Fruit fly (Drosophila melanogaster) whole organism, embryonic: ENCODE results near the gene Arl8.

ENCODE experiments used
- Atf3 ChIP-seq: fragments of 200-800 bp; sonication (Bioruptor generic); optimal IDR thresholded peaks from 3 replicates; lab custom pipeline; 2016; ENCODE audit warnings: missing biosample characterization, missing genetic modification characterization
- BtbVII ChIP-seq: fragments of 200-800 bp; sonication (Bioruptor generic); optimal IDR thresholded peaks from 3 replicates; lab custom pipeline; 2017; ENCODE audit warnings: missing biosample characterization, mild to moderate bottlenecking, missing genetic modification characterization
- Bteb2 ChIP-seq: fragments of 200-800 bp; sonication (Bioruptor generic); optimal IDR thresholded peaks from 2 replicates; lab custom pipeline; 2016; ENCODE audit warnings: missing biosample characterization, missing genetic modification characterization
- CG10209 ChIP-seq: fragments of 200-800 bp; sonication (Bioruptor generic); optimal IDR thresholded peaks from 3 replicates; lab custom pipeline; 2017; ENCODE audit warnings: missing biosample characterization, mild to moderate bottlenecking, missing genetic modification characterization, missing genetic modification reagents
- CG11398 ChIP-seq: fragments of 200-800 bp; sonication (Bioruptor generic); optimal IDR thresholded peaks from 2 replicates; lab custom pipeline; 2016; ENCODE audit warnings: missing biosample characterization, missing genetic modification characterization
- CG12071 ChIP-seq: fragments of 200-800 bp; sonication (Bioruptor generic); optimal IDR thresholded peaks from 3 replicates; lab custom pipeline; 2018; ENCODE audit warnings: missing biosample characterization, mild to moderate bottlenecking, missing genetic modification characterization
- CG12104 ChIP-seq: fragments of 200-800 bp; sonication (Bioruptor generic); optimal IDR thresholded peaks from 3 replicates; lab custom pipeline; 2016; ENCODE audit warnings: missing biosample characterization, missing genetic modification characterization
- CG12219 ChIP-seq: fragments of 200-800 bp; sonication (Bioruptor generic); optimal IDR thresholded peaks from 3 replicates; lab custom pipeline; 2018; ENCODE audit warnings: missing biosample characterization, mild to moderate bottlenecking, missing genetic modification characterization
- CG14014 ChIP-seq: fragments of 200-800 bp; sonication (Bioruptor generic); IDR thresholded peaks from 2 replicates; pipeline ENCODE4 v1.3.6; 2022; ENCODE audit warnings: missing biosample characterization, missing genetic modification characterization
- CG15073 ChIP-seq: fragments of 200-800 bp; sonication (Bioruptor generic); optimal IDR thresholded peaks from 2 replicates; lab custom pipeline; 2016; ENCODE audit warnings: missing biosample characterization, missing genetic modification characterization
- CG16779 ChIP-seq: fragments of 200-800 bp; sonication (Bioruptor generic); IDR thresholded peaks from 2 replicates; pipeline ENCODE4 v1.3.6; 2022; ENCODE audit warnings: missing biosample characterization, missing genetic modification characterization
- CG17802 ChIP-seq: fragments of 200-800 bp; sonication (Bioruptor generic); optimal IDR thresholded peaks from 2 replicates; lab custom pipeline; 2018; ENCODE audit warnings: missing biosample characterization, mild to moderate bottlenecking, missing genetic modification characterization, moderate library complexity
- CG1792 ChIP-seq: fragments of 200-800 bp; sonication (Bioruptor generic); optimal IDR thresholded peaks from 2 replicates; lab custom pipeline; 2016; ENCODE audit warnings: missing biosample characterization, missing genetic modification characterization
- CG30431 ChIP-seq: fragments of 200-800 bp; sonication (Bioruptor generic); optimal IDR thresholded peaks from 2 replicates; lab custom pipeline; 2017; ENCODE audit warnings: missing biosample characterization, missing genetic modification characterization
- CG3838 ChIP-seq: fragments of 200-800 bp; sonication (Bioruptor generic); optimal IDR thresholded peaks from 3 replicates; lab custom pipeline; 2016; ENCODE audit warnings: missing biosample characterization, missing genetic modification characterization
- CG5245 ChIP-seq: fragments of 200-800 bp; sonication (Bioruptor generic); optimal IDR thresholded peaks from 3 replicates; lab custom pipeline; 2016; ENCODE audit warnings: missing biosample characterization, missing genetic modification characterization
- CG5953 ChIP-seq: fragments of 200-800 bp; sonication (Bioruptor generic); IDR thresholded peaks from 2 replicates; pipeline ENCODE4 v1.3.6; 2022; ENCODE audit warnings: missing biosample characterization, missing genetic modification characterization
- CG6254 ChIP-seq: fragments of 200-800 bp; sonication (Bioruptor generic); optimal IDR thresholded peaks from 3 replicates; lab custom pipeline; 2017; ENCODE audit warnings: mild to moderate bottlenecking, missing biosample characterization, missing genetic modification reagents, missing genetic modification characterization
- CG6765 ChIP-seq: fragments of 200-800 bp; sonication (Bioruptor generic); optimal IDR thresholded peaks from 3 replicates; lab custom pipeline; 2017; ENCODE audit warnings: missing biosample characterization, mild to moderate bottlenecking, missing genetic modification characterization
- CG9797 ChIP-seq: fragments of 200-800 bp; sonication (Bioruptor generic); optimal IDR thresholded peaks from 3 replicates; lab custom pipeline; 2018; ENCODE audit warnings: missing biosample characterization, mild to moderate bottlenecking, missing genetic modification characterization
- CHES-1-like ChIP-seq: fragments of 200-800 bp; sonication (Bioruptor generic); optimal IDR thresholded peaks from 2 replicates; lab custom pipeline; 2016; ENCODE audit warnings: missing biosample characterization, missing genetic modification characterization
- D19A ChIP-seq: fragments of 200-800 bp; optimal IDR thresholded peaks from 3 replicates; lab custom pipeline; 2019; ENCODE audit warnings: missing biosample characterization, mild to moderate bottlenecking, missing genetic modification characterization, moderate library complexity
- Dip2 ChIP-seq: fragments of 200-800 bp; sonication (Bioruptor generic); IDR thresholded peaks from 2 replicates; pipeline ENCODE4 v1.3.6; 2022; ENCODE audit warnings: missing biosample characterization, missing genetic modification characterization
- Dref ChIP-seq: fragments of 200-800 bp; sonication (Bioruptor generic); IDR thresholded peaks from 2 replicates; pipeline ENCODE4 v1.3.6; 2022; ENCODE audit warnings: missing biosample characterization, missing genetic modification characterization
- GATAe ChIP-seq: fragments of 200-800 bp; sonication (Bioruptor generic); conservative IDR thresholded peaks from 2 replicates; pipeline ENCODE4 v1.3.6; 2022; ENCODE audit warnings: missing biosample characterization, missing genetic modification characterization
- HmgZ ChIP-seq: fragments of 200-800 bp; sonication (Bioruptor generic); optimal IDR thresholded peaks from 2 replicates; lab custom pipeline; 2018; ENCODE audit warnings: missing biosample characterization, mild to moderate bottlenecking, missing genetic modification characterization
- Hmr ChIP-seq: fragments of 200-800 bp; sonication (Bioruptor generic); optimal IDR thresholded peaks from 3 replicates; lab custom pipeline; 2017; ENCODE audit warnings: mild to moderate bottlenecking, missing biosample characterization, missing genetic modification reagents, missing genetic modification characterization
- Jarid2 ChIP-seq: fragments of 200-800 bp; sonication (Bioruptor generic); optimal IDR thresholded peaks from 3 replicates; lab custom pipeline; 2017; ENCODE audit warnings: mild to moderate bottlenecking, missing biosample characterization, missing genetic modification reagents, missing genetic modification characterization
- MESR4 ChIP-seq: fragments of 200-800 bp; sonication (Bioruptor generic); optimal IDR thresholded peaks from 2 replicates; lab custom pipeline; 2018; ENCODE audit warnings: missing biosample characterization, mild to moderate bottlenecking, missing genetic modification characterization, moderate library complexity
- NfI ChIP-seq: fragments of 200-800 bp; sonication (Bioruptor generic); optimal IDR thresholded peaks from 3 replicates; lab custom pipeline; 2018; ENCODE audit warnings: missing biosample characterization, mild to moderate bottlenecking, missing genetic modification characterization, moderate library complexity
- Optix ChIP-seq: fragments of 200-800 bp; sonication (Bioruptor generic); IDR thresholded peaks from 3 replicates; pipeline ENCODE4 v1.3.6; 2022; ENCODE audit warnings: missing biosample characterization, missing genetic modification characterization
- Pdp1 ChIP-seq, 2 experiments: fragments of 200-800 bp; sonication (Bioruptor generic); optimal IDR thresholded peaks; 3 replicates each; lab custom pipeline; 2016; ENCODE audit warnings: missing biosample characterization in 2 of 2, missing genetic modification characterization in 2 of 2, mild to moderate bottlenecking in 1 of 2, moderate library complexity in 1 of 2
- Scr ChIP-seq: fragments of 200-800 bp; sonication (Bioruptor generic); IDR thresholded peaks from 2 replicates; pipeline ENCODE4 v1.3.6; 2022; ENCODE audit warnings: missing biosample characterization, missing genetic modification characterization; ENCODE audit not compliant: partially characterized antibody
- Sin3A ChIP-seq: fragments of >200 bp; optimal IDR thresholded peaks from 2 replicates; lab custom pipeline; 2018
- Tbp ChIP-seq: fragments of >200 bp; optimal IDR thresholded peaks from 2 replicates; lab custom pipeline; 2018; ENCODE audit warnings: missing biosample characterization, missing genetic modification characterization
- Xbp1 ChIP-seq: fragments of 200-800 bp; sonication (Bioruptor generic); optimal IDR thresholded peaks from 3 replicates; lab custom pipeline; 2016; ENCODE audit warnings: missing biosample characterization, mild to moderate bottlenecking, missing genetic modification characterization
- ato ChIP-seq: fragments of 200-800 bp; sonication (Bioruptor generic); IDR thresholded peaks from 2 replicates; pipeline ENCODE4 v1.3.6; 2022; ENCODE audit warnings: missing biosample characterization, missing genetic modification characterization; ENCODE audit not compliant: partially characterized antibody
- bab2 ChIP-seq: fragments of 200-800 bp; sonication (Bioruptor generic); optimal IDR thresholded peaks from 2 replicates; lab custom pipeline; 2016; ENCODE audit warnings: missing biosample characterization, missing genetic modification characterization
- danr ChIP-seq: fragments of 200-800 bp; sonication (Bioruptor generic); IDR thresholded peaks from 2 replicates; pipeline ENCODE4 v1.3.6; 2022; ENCODE audit warnings: missing biosample characterization, missing genetic modification characterization
- exex ChIP-seq: fragments of 200-800 bp; sonication (Bioruptor generic); optimal IDR thresholded peaks from 4 replicates; lab custom pipeline; 2018; ENCODE audit warnings: missing biosample characterization, mild to moderate bottlenecking, missing genetic modification characterization, moderate library complexity
- eyg ChIP-seq: fragments of 200-800 bp; sonication (Bioruptor generic); optimal IDR thresholded peaks from 3 replicates; lab custom pipeline; 2016; ENCODE audit warnings: missing biosample characterization, missing genetic modification characterization
- gce ChIP-seq: fragments of 200-800 bp; sonication (Bioruptor generic); IDR thresholded peaks from 3 replicates; pipeline ENCODE4 v1.3.6; 2022; ENCODE audit warnings: missing biosample characterization, missing genetic modification characterization
- hbn ChIP-seq: fragments of 200-800 bp; sonication (Bioruptor generic); IDR thresholded peaks from 2 replicates; pipeline ENCODE4 v1.3.6; 2022; ENCODE audit warnings: missing biosample characterization, missing genetic modification characterization; ENCODE audit not compliant: partially characterized antibody
- lola ChIP-seq, 3 experiments: fragments of >200 bp in 2 of 3; fragments of 200-800 bp in 1 of 3; sonication (Bioruptor generic) in 1 of 3; optimal IDR thresholded peaks; 2 replicates each; lab custom pipeline; 2017 to 2019; ENCODE audit warnings: missing biosample characterization in 3 of 3, missing genetic modification characterization in 3 of 3, mild to moderate bottlenecking in 1 of 3, moderate library complexity in 1 of 3
- sisA ChIP-seq: fragments of 200-800 bp; sonication (Bioruptor generic); IDR thresholded peaks from 2 replicates; pipeline ENCODE4 v1.3.6; 2022; ENCODE audit warnings: missing biosample characterization, missing genetic modification characterization
- sna ChIP-seq: fragments of 200-800 bp; sonication (Bioruptor generic); IDR thresholded peaks from 2 replicates; pipeline ENCODE4 v1.3.6; 2022; ENCODE audit warnings: missing biosample characterization, missing genetic modification characterization; ENCODE audit not compliant: partially characterized antibody
- unpg ChIP-seq: fragments of 200-800 bp; sonication (Bioruptor generic); optimal IDR thresholded peaks from 3 replicates; lab custom pipeline; 2018; ENCODE audit warnings: missing biosample characterization, mild to moderate bottlenecking, missing genetic modification characterization, moderate library complexity
- vnd ChIP-seq: fragments of 200-800 bp; sonication (Bioruptor generic); IDR thresholded peaks from 3 replicates; pipeline ENCODE4 v1.3.6; 2022; ENCODE audit warnings: missing biosample characterization, missing genetic modification characterization; ENCODE audit not compliant: partially characterized antibody
- wor ChIP-seq: fragments of 200-800 bp; sonication (Bioruptor generic); IDR thresholded peaks from 2 replicates; pipeline ENCODE4 v1.3.6; 2022; ENCODE audit warnings: missing biosample characterization, missing genetic modification characterization
- zf30C ChIP-seq: fragments of 200-800 bp; sonication (Bioruptor generic); optimal IDR thresholded peaks from 3 replicates; lab custom pipeline; 2018; ENCODE audit warnings: missing biosample characterization, mild to moderate bottlenecking, missing genetic modification characterization

Arl8 gene

DNA sequence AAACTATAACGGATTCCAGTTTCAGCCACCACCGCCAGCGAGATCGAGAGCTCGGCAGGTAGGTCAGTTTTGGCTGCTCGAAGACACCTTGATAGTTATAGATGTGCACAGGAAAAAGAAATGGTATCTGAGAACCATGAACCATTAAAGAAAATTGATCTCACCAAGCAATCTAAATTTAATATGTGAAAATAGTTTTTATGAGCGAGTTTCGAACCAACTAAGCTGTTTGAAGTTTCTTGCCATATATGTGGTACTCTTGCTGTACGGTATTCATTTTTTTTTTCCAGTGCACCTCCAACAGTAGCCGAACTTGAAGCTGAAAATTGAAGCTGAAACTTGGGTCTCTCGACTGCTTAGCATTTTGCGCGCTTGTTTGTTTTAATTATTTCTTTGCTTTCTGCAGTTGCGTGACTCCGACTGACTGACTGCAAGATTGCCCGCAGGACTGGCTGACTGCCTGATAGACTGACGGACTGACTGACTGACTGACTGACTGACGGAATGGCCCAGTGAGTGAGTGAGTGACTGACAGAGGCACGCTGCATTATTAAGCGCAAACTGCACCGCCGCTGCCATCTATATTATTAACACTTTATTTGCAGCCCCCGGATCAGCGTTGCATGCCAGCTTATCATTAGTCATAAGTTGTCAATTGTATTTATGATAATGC, 45.2 kb downstream of the Arl8 start (continued):
- TF ChIP-seq CG17802 (tag; lab: Kevin White, UChicago): no peak
- TF ChIP-seq sisA (GFP tag; lab: Robert Waterston, UW): peak; percentile 42; the same call in 1 of the 2 replicates
- peak; percentile 26 for TF ChIP-seq D19A (tag; lab: Kevin White, UChicago)
- peak; percentile 5 for TF ChIP-seq bab2
- no peak for TF ChIP-seq sna (GFP tag; lab: Robert Waterston, UW)
- 0 out of 2 replicates have a peak, but pooled peaks have one; percentile 7 for TF ChIP-seq danr (GFP tag; lab: Robert Waterston, UW)
- no peak for TF ChIP-seq Bteb2 (GFP tag; lab: Kevin White, UChicago)
- TF ChIP-seq CG14014: no peak
- TF ChIP-seq BtbVII (GFP tag; lab: Kevin White, UChicago): no peak
- TF ChIP-seq CG3838 (GFP tag; lab: Kevin White, UChicago): no peak
- no peak for TF ChIP-seq vnd
- TF ChIP-seq CG16779: no peak
- TF ChIP-seq CG6765 (GFP tag; lab: Kevin White, UChicago): no peak
- TF ChIP-seq Pdp1 (GFP tag; optimal IDR thresholded peaks at IDR 0.05; lab: Kevin White, UChicago): peak in 1 of 2 experiments; percentile 38
- TF ChIP-seq NfI (GFP tag; lab: Kevin White, UChicago): no peak
- no peak for TF ChIP-seq Scr (GFP tag; lab: Robert Waterston, UW)
- TF ChIP-seq CG30431 (GFP tag; lab: Kevin White, UChicago): no peak
- TF ChIP-seq unpg: peak; percentile 61
- peak in 1 of 3 experiments; percentile 40 for TF ChIP-seq lola (GFP tag; optimal IDR thresholded peaks at IDR 0.05; lab: Kevin White, UChicago)
- no peak for TF ChIP-seq HmgZ (tag; lab: Kevin White, UChicago)
- TF ChIP-seq CG15073 (GFP tag; lab: Kevin White, UChicago): no peak
- TF ChIP-seq GATAe (GFP tag; lab: Robert Waterston, UW): no peak
- TF ChIP-seq Sin3A (lab: Kevin White, UChicago): no peak
- no peak for TF ChIP-seq CG1792
- TF ChIP-seq Dref: no peak
- TF ChIP-seq CG9797 (GFP tag; lab: Kevin White, UChicago): no peak
- no peak for TF ChIP-seq Atf3 (GFP tag; lab: Kevin White, UChicago)
- peak; percentile 22; the same call in 1 of the 2 replicates for TF ChIP-seq wor (GFP tag; lab: Robert Waterston, UW)
- TF ChIP-seq gce: no peak
- no peak for TF ChIP-seq CG5953
- TF ChIP-seq Optix (GFP tag; lab: Robert Waterston, UW): no peak
- TF ChIP-seq MESR4 (GFP tag; lab: Kevin White, UChicago): no peak
- TF ChIP-seq ato (GFP tag; lab: Robert Waterston, UW): no peak
- TF ChIP-seq CHES-1-like: no peak
- peak; percentile 63 for TF ChIP-seq zf30C (GFP tag; lab: Kevin White, UChicago)
- TF ChIP-seq eyg (GFP tag; lab: Kevin White, UChicago): no peak
- TF ChIP-seq CG11398 (GFP tag; lab: Kevin White, UChicago): no peak
- peak; percentile 39 for TF ChIP-seq CG6254 (GFP tag; lab: Kevin White, UChicago)
- TF ChIP-seq Xbp1 (GFP tag; lab: Kevin White, UChicago): peak; percentile 46
- no peak for TF ChIP-seq hbn (GFP tag; lab: Robert Waterston, UW)
- TF ChIP-seq Tbp (GFP tag; lab: Kevin White, UChicago): no peak
- no peak for TF ChIP-seq Dip2 (GFP tag; lab: Robert Waterston, UW)
- TF ChIP-seq CG12071 (GFP tag; lab: Kevin White, UChicago): no peak
- TF ChIP-seq CG12219: peak; percentile 49
- no peak for TF ChIP-seq exex (tag; lab: Kevin White, UChicago)
- TF ChIP-seq CG12104 (GFP tag; lab: Kevin White, UChicago): no peak
- peak; percentile 40 for TF ChIP-seq CG10209 (GFP tag; lab: Kevin White, UChicago)
- no peak for TF ChIP-seq Jarid2 (GFP tag; lab: Kevin White, UChicago)
- TF ChIP-seq Hmr (GFP tag; lab: Kevin White, UChicago): no peak
- TF ChIP-seq CG5245: no peak
